Fruit fly (Drosophila melanogaster) whole organism, embryonic: ENCODE results near the gene CG14618.

ENCODE experiments used
- ATbp ChIP-seq: fragments of 200-800 bp; sonication (Bioruptor generic); optimal IDR thresholded peaks from 2 replicates; lab custom pipeline; 2017; ENCODE audit warnings: missing biosample characterization, mild to moderate bottlenecking, missing genetic modification characterization, missing genetic modification reagents
- CG11504 ChIP-seq: fragments of 200-800 bp; sonication (Bioruptor generic); optimal IDR thresholded peaks from 3 replicates; lab custom pipeline; 2019; ENCODE audit warnings: missing biosample characterization, mild to moderate bottlenecking, missing genetic modification characterization, moderate library complexity
- CG11723 ChIP-seq: fragments of 200-800 bp; sonication (Bioruptor generic); optimal IDR thresholded peaks from 2 replicates; lab custom pipeline; 2017; ENCODE audit warnings: missing biosample characterization, mild to moderate bottlenecking, missing genetic modification characterization
- CG12769 ChIP-seq: fragments of 200-800 bp; sonication (Bioruptor generic); optimal IDR thresholded peaks from 2 replicates; lab custom pipeline; 2019; ENCODE audit warnings: missing biosample characterization, mild to moderate bottlenecking, missing genetic modification characterization, moderate library complexity
- CG13775 ChIP-seq: fragments of 200-800 bp; sonication (Bioruptor generic); optimal IDR thresholded peaks from 3 replicates; lab custom pipeline; 2017; ENCODE audit warnings: missing biosample characterization, mild to moderate bottlenecking, missing genetic modification characterization
- CG14860 ChIP-seq: fragments of 200-800 bp; sonication (Bioruptor generic); IDR thresholded peaks from 3 replicates; pipeline ENCODE4 v1.3.6; 2022; ENCODE audit warnings: missing biosample characterization, missing genetic modification characterization; ENCODE audit not compliant: partially characterized antibody
- CG14965 ChIP-seq: fragments of 200-800 bp; sonication (Bioruptor generic); optimal IDR thresholded peaks from 2 replicates; lab custom pipeline; 2016; ENCODE audit warnings: missing biosample characterization, missing genetic modification characterization, borderline replicate concordance
- CG15073 ChIP-seq: fragments of 200-800 bp; sonication (Bioruptor generic); optimal IDR thresholded peaks from 2 replicates; lab custom pipeline; 2016; ENCODE audit warnings: missing biosample characterization, missing genetic modification characterization
- CG15601 ChIP-seq: fragments of 200-800 bp; sonication (Bioruptor generic); optimal IDR thresholded peaks from 3 replicates; lab custom pipeline; 2019; ENCODE audit warnings: missing biosample characterization, mild to moderate bottlenecking, missing genetic modification characterization, moderate library complexity
- CG1602 ChIP-seq: fragments of 200-800 bp; sonication (Bioruptor generic); optimal IDR thresholded peaks from 3 replicates; lab custom pipeline; 2016; ENCODE audit warnings: missing biosample characterization, missing genetic modification characterization
- CG17361 ChIP-seq: fragments of 200-800 bp; sonication (Bioruptor generic); IDR thresholded peaks from 3 replicates; pipeline ENCODE4 v1.3.6; 2022; ENCODE audit warnings: missing biosample characterization, missing genetic modification characterization
- CG17612 ChIP-seq: fragments of 200-800 bp; sonication (Bioruptor generic); IDR thresholded peaks from 2 replicates; pipeline ENCODE4 v1.3.6; 2022; ENCODE audit warnings: missing biosample characterization, missing genetic modification characterization
- CG1832 ChIP-seq: fragments of 200-800 bp; sonication (Bioruptor generic); optimal IDR thresholded peaks from 2 replicates; lab custom pipeline; 2017; ENCODE audit warnings: missing biosample characterization, mild to moderate bottlenecking, missing genetic modification characterization, inconsistent platforms
- CG2712 ChIP-seq: fragments of 200-800 bp; optimal IDR thresholded peaks from 3 replicates; lab custom pipeline; 2019; ENCODE audit warnings: missing biosample characterization, mild to moderate bottlenecking, missing genetic modification characterization, moderate library complexity
- CG2875 ChIP-seq: fragments of 200-800 bp; sonication (Bioruptor generic); optimal IDR thresholded peaks from 2 replicates; lab custom pipeline; 2017; ENCODE audit warnings: missing biosample characterization, mild to moderate bottlenecking, missing genetic modification characterization, missing genetic modification reagents
- CG2889 ChIP-seq: fragments of 200-800 bp; sonication (Bioruptor generic); IDR thresholded peaks from 3 replicates; pipeline ENCODE4 v1.3.6; 2022; ENCODE audit warnings: missing biosample characterization, missing genetic modification characterization
- CG33557 ChIP-seq: fragments of 200-800 bp; sonication (Bioruptor generic); optimal IDR thresholded peaks from 2 replicates; lab custom pipeline; 2019; ENCODE audit warnings: missing biosample characterization, mild to moderate bottlenecking, missing genetic modification characterization, moderate library complexity
- CG3838 ChIP-seq: fragments of 200-800 bp; sonication (Bioruptor generic); optimal IDR thresholded peaks from 3 replicates; lab custom pipeline; 2016; ENCODE audit warnings: missing biosample characterization, missing genetic modification characterization
- CG8281 ChIP-seq: fragments of 200-800 bp; sonication (Bioruptor generic); optimal IDR thresholded peaks from 2 replicates; lab custom pipeline; 2018; ENCODE audit warnings: missing biosample characterization, mild to moderate bottlenecking, missing genetic modification characterization, moderate library complexity
- Fer3 ChIP-seq: fragments of 200-800 bp; sonication (Bioruptor generic); optimal IDR thresholded peaks from 2 replicates; lab custom pipeline; 2018; ENCODE audit warnings: missing biosample characterization, mild to moderate bottlenecking, missing genetic modification characterization, moderate library complexity
- HmgD ChIP-seq: fragments of 200-800 bp; sonication (Bioruptor generic); optimal IDR thresholded peaks from 3 replicates; lab custom pipeline; 2016; ENCODE audit warnings: missing biosample characterization, missing genetic modification characterization
- Kr ChIP-seq: fragments of 200-800 bp; sonication (Bioruptor generic); optimal IDR thresholded peaks from 2 replicates; lab custom pipeline; 2017; ENCODE audit warnings: missing biosample characterization, mild to moderate bottlenecking, missing genetic modification characterization
- Lhr ChIP-seq: fragments of 200-800 bp; sonication (Bioruptor generic); optimal IDR thresholded peaks from 3 replicates; lab custom pipeline; 2017; ENCODE audit warnings: mild to moderate bottlenecking, missing biosample characterization, missing genetic modification reagents, missing genetic modification characterization
- Nf-YA ChIP-seq: fragments of 200-800 bp; sonication (Bioruptor generic); IDR thresholded peaks from 2 replicates; pipeline ENCODE4 v1.3.6; 2022; ENCODE audit warnings: missing biosample characterization, missing genetic modification characterization
- Oli ChIP-seq: fragments of 200-800 bp; sonication (Bioruptor generic); optimal IDR thresholded peaks from 2 replicates; lab custom pipeline; 2018; ENCODE audit warnings: missing biosample characterization, mild to moderate bottlenecking, missing genetic modification characterization, moderate library complexity
- Pdp1 ChIP-seq, 2 experiments: fragments of 200-800 bp; sonication (Bioruptor generic); optimal IDR thresholded peaks; 3 replicates each; lab custom pipeline; 2016; ENCODE audit warnings: missing biosample characterization in 2 of 2, missing genetic modification characterization in 2 of 2, mild to moderate bottlenecking in 1 of 2, moderate library complexity in 1 of 2
- Sox100B ChIP-seq: fragments of 200-800 bp; sonication (Bioruptor generic); optimal IDR thresholded peaks from 3 replicates; lab custom pipeline; 2018; ENCODE audit warnings: missing biosample characterization, mild to moderate bottlenecking, missing genetic modification characterization
- Ssrp ChIP-seq: fragments of 200-800 bp; sonication (Bioruptor generic); optimal IDR thresholded peaks from 2 replicates; lab custom pipeline; 2018; ENCODE audit warnings: missing biosample characterization, mild to moderate bottlenecking, missing genetic modification characterization, moderate library complexity
- chn ChIP-seq: fragments of 200-800 bp; sonication (Bioruptor generic); optimal IDR thresholded peaks from 2 replicates; lab custom pipeline; 2016; ENCODE audit warnings: missing biosample characterization, missing genetic modification characterization
- ci ChIP-seq: fragments of 200-800 bp; sonication (Bioruptor generic); IDR thresholded peaks from 3 replicates; pipeline ENCODE4 v1.3.6; 2022; ENCODE audit warnings: missing biosample characterization, missing genetic modification characterization
- dan ChIP-seq: fragments of 200-800 bp; sonication (Bioruptor generic); IDR thresholded peaks from 2 replicates; pipeline ENCODE4 v1.3.6; 2022; ENCODE audit warnings: missing biosample characterization, missing genetic modification characterization
- eve ChIP-seq, 2 experiments: fragments of >200 bp; optimal IDR thresholded peaks; 2 replicates each; lab custom pipeline; 2017; ENCODE audit warnings: missing biosample characterization in 2 of 2, missing genetic modification characterization in 2 of 2
- gro ChIP-seq: fragments of 200-800 bp; sonication (Bioruptor generic); optimal IDR thresholded peaks from 2 replicates; lab custom pipeline; 2016; ENCODE audit warnings: missing biosample characterization, missing genetic modification characterization
- gsb-n ChIP-seq: fragments of 200-800 bp; sonication (Bioruptor generic); optimal IDR thresholded peaks from 3 replicates; lab custom pipeline; 2018; ENCODE audit warnings: missing biosample characterization, mild to moderate bottlenecking, missing genetic modification characterization
- hb ChIP-seq: fragments of 200-800 bp; sonication (Bioruptor generic); IDR thresholded peaks from 3 replicates; pipeline ENCODE4 v1.3.6; 2022; ENCODE audit warnings: missing biosample characterization, missing genetic modification characterization; ENCODE audit not compliant: partially characterized antibody
- ken ChIP-seq: fragments of 200-800 bp; sonication (Bioruptor generic); IDR thresholded peaks from 3 replicates; pipeline ENCODE4 v1.3.6; 2022; ENCODE audit warnings: missing biosample characterization, missing genetic modification characterization
- lilli ChIP-seq: fragments of 200-800 bp; sonication (Bioruptor generic); optimal IDR thresholded peaks from 3 replicates; lab custom pipeline; 2016; ENCODE audit warnings: missing biosample characterization, missing genetic modification characterization
- lmd ChIP-seq: fragments of 200-800 bp; sonication (Bioruptor generic); IDR thresholded peaks from 2 replicates; pipeline ENCODE4 v1.3.6; 2022; ENCODE audit warnings: missing biosample characterization, missing genetic modification characterization
- nerfin-2 ChIP-seq: fragments of 200-800 bp; sonication (Bioruptor generic); IDR thresholded peaks from 2 replicates; pipeline ENCODE4 v1.3.6; 2022; ENCODE audit warnings: missing biosample characterization, missing genetic modification characterization; ENCODE audit not compliant: partially characterized antibody
- pan ChIP-seq, 4 experiments: fragments of >200 bp in 3 of 4; fragments of 200-800 bp in 1 of 4; sonication (Bioruptor generic) in 1 of 4; optimal IDR thresholded peaks in 3 of 4; IDR thresholded peaks in 1 of 4; 2 replicates each; pipeline versions ENCODE4 v1.3.6 to Lab custom; 2017 to 2022; ENCODE audit warnings: missing biosample characterization in 2 of 4, missing genetic modification characterization in 2 of 4, mixed read lengths in 1 of 4
- pfk ChIP-seq: fragments of 200-800 bp; sonication (Bioruptor generic); optimal IDR thresholded peaks from 2 replicates; lab custom pipeline; 2018; ENCODE audit warnings: missing biosample characterization, mild to moderate bottlenecking, missing genetic modification characterization, moderate library complexity
- rib ChIP-seq: fragments of 200-800 bp; sonication (Bioruptor generic); IDR thresholded peaks from 2 replicates; pipeline ENCODE4 v1.3.6; 2022; ENCODE audit warnings: missing biosample characterization, missing genetic modification characterization
- so ChIP-seq: fragments of 200-800 bp; sonication (Bioruptor generic); IDR thresholded peaks from 3 replicates; pipeline ENCODE4 v1.3.6; 2022; ENCODE audit warnings: missing biosample characterization, missing genetic modification characterization
- sob ChIP-seq: fragments of 200-800 bp; sonication (Bioruptor generic); IDR thresholded peaks from 2 replicates; pipeline ENCODE4 v1.3.6; 2022; ENCODE audit warnings: missing biosample characterization, missing genetic modification characterization
- stc ChIP-seq: fragments of 200-800 bp; sonication (Bioruptor generic); IDR thresholded peaks from 2 replicates; pipeline ENCODE4 v1.3.6; 2022; ENCODE audit warnings: missing biosample characterization, missing genetic modification characterization
- tna ChIP-seq: fragments of 200-800 bp; sonication (Bioruptor generic); IDR thresholded peaks from 2 replicates; pipeline ENCODE4 v1.3.6; 2022; ENCODE audit warnings: missing biosample characterization, missing genetic modification characterization; ENCODE audit not compliant: partially characterized antibody
- trem ChIP-seq: fragments of 200-800 bp; optimal IDR thresholded peaks from 3 replicates; lab custom pipeline; 2019; ENCODE audit warnings: missing biosample characterization, mild to moderate bottlenecking, missing genetic modification characterization, moderate library complexity
- wek ChIP-seq: fragments of 200-800 bp; sonication (Bioruptor generic); optimal IDR thresholded peaks from 3 replicates; lab custom pipeline; 2018; ENCODE audit warnings: missing biosample characterization, mild to moderate bottlenecking, missing genetic modification characterization, moderate library complexity
- zfh2 ChIP-seq: fragments of 200-800 bp; sonication (Bioruptor generic); optimal IDR thresholded peaks from 2 replicates; lab custom pipeline; 2016; ENCODE audit warnings: missing biosample characterization, missing genetic modification characterization

Gene CG14618

dm6 chrX:22509085-22509484, 35.6 kb downstream of the CG14618 start (continued):
- TF ChIP-seq pfk (GFP tag; lab: Kevin White, UChicago) (no peak), gsb-n (tag; lab: Kevin White, UChicago) (peak; percentile 10), CG2712 (tag; lab: Kevin White, UChicago) (peak; percentile 55), Sox100B (GFP tag; lab: Kevin White, UChicago) (peak; percentile 26), ATbp (peak; percentile 65), CG17361 (GFP tag; lab: Robert Waterston, UW) (peak; percentile 43; the same call in 1 of the 3 replicates), lilli (peak; percentile 14), CG2875 (peak; percentile 8)

DNA sequence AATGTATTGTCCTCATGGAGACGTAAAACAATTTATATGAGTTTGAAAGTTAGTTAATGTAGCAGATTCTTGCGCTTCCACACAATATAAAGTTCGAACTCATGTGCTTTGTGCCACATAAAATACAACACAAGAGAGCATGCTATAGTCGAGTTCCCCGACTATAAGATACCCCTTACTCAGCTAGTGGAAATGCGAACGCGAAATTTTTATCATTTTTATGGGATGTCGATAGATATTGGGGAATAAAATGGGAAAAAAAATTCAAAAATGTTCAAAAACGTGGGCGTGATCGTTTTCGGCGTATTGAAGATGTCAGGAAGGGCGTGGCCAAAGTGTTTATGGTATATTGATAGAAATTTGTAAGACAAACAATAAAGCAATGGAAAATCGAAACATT, 37.3 kb downstream of the CG14618 start:
- TF ChIP-seq CG11723 (no peak), trem (tag; lab: Kevin White, UChicago) (no peak), Fer3 (tag; lab: Kevin White, UChicago) (no peak), Ssrp (no peak), ken (GFP tag; lab: Robert Waterston, UW) (no peak), chn (no peak), Pdp1 (GFP tag; optimal IDR thresholded peaks at IDR 0.05; lab: Kevin White, UChicago) (no peak), gro (GFP tag; lab: Kevin White, UChicago) (no peak), Kr (no peak), rib (GFP tag; lab: Robert Waterston, UW) (no peak), tna (peak; percentile 33; the same call in 1 of the 2 replicates), HmgD (GFP tag; lab: Kevin White, UChicago) (no peak), pan (optimal IDR thresholded peaks at IDR 0.05; lab: Kevin White, UChicago) (no peak), pan (GFP tag; optimal IDR thresholded peaks at IDR 0.05 in 1 of 2, IDR thresholded peaks at IDR 0.05 in 1 of 2) (no peak), CG14860 (GFP tag; lab: Robert Waterston, UW) (peak; percentile 40; the same call in 2 of the 3 replicates), Nf-YA (GFP tag; lab: Robert Waterston, UW) (no peak), so (GFP tag; lab: Robert Waterston, UW) (no peak), CG2889 (GFP tag; lab: Robert Waterston, UW) (no peak), eve (GFP tag; optimal IDR thresholded peaks at IDR 0.05; lab: Kevin White, UChicago) (no peak), CG17612 (GFP tag; lab: Robert Waterston, UW) (no peak), nerfin-2 (GFP tag; lab: Robert Waterston, UW) (peak; percentile 62), hb (GFP tag; lab: Robert Waterston, UW) (peak; percentile 54; the same call in 1 of the 3 replicates), wek (GFP tag; lab: Kevin White, UChicago) (no peak), sob (GFP tag; lab: Robert Waterston, UW) (no peak), stc (GFP tag; lab: Robert Waterston, UW) (no peak), zfh2 (no peak)

- TF ChIP-seq lmd (GFP tag; lab: Robert Waterston, UW) (no peak), CG14965 (no peak), Oli (tag; lab: Kevin White, UChicago) (no peak), CG11504 (tag; lab: Kevin White, UChicago) (no peak), CG8281 (tag; lab: Kevin White, UChicago) (no peak), Sox100B (GFP tag; lab: Kevin White, UChicago) (no peak), ci (GFP tag; lab: Robert Waterston, UW) (0 out of 3 replicates have a peak, but pooled peaks have one; percentile 9), CG12769 (tag; lab: Kevin White, UChicago) (peak; percentile 25), CG3838 (GFP tag; lab: Kevin White, UChicago) (no peak), CG15601 (tag; lab: Kevin White, UChicago) (no peak), CG1602 (no peak), CG1832 (GFP tag; lab: Kevin White, UChicago) (no peak), dan (GFP tag; lab: Robert Waterston, UW) (no peak), CG15073 (GFP tag; lab: Kevin White, UChicago) (no peak), Lhr (no peak), CG33557 (GFP tag; lab: Kevin White, UChicago) (no peak), CG13775 (GFP tag; lab: Kevin White, UChicago) (no peak)
Measured at dm6 chrX:22512071-22512470, 38.6 kb downstream of the CG14618 start.
